Fruit fly (Drosophila melanogaster): ENCODE data around the gene CG12746.
A peak's percentile ranks its signal among the peaks of the same experiment; 100 is the strongest.

CG12746 gene

dm6 chr3R:5588573-5588972 lies 23.9 kb downstream of the CG12746 start, which contains the start of gene PolZ2:
Gene PolZ2 (plus strand): TSS chr3R:5588873.
- no peak for TF ChIP-seq CG9876 (GFP tag; optimal IDR thresholded peaks at IDR 0.05)
- TF ChIP-seq CG16813 (GFP tag; IDR thresholded peaks at IDR 0.05; ENCODE audit: partially characterized antibody), result no peak
- peak; percentile 10 for TF ChIP-seq Dp (GFP tag; optimal IDR thresholded peaks at IDR 0.05)
- peak; percentile 28 for TF ChIP-seq wek (GFP tag; optimal IDR thresholded peaks at IDR 0.05)
- no peak for TF ChIP-seq Gug (GFP tag; IDR thresholded peaks at IDR 0.05)
- peak; percentile 36; the same call in 1 of the 2 replicates for TF ChIP-seq Scr (GFP tag; IDR thresholded peaks at IDR 0.05; ENCODE audit: partially characterized antibody)
- peak; percentile 24 for TF ChIP-seq CG14710 (tag; optimal IDR thresholded peaks at IDR 0.05)
- peak; percentile 25 for TF ChIP-seq CG30020 (tag; optimal IDR thresholded peaks at IDR 0.05)
- peak; percentile 40 for TF ChIP-seq CG17802 (tag; optimal IDR thresholded peaks at IDR 0.05)
- no peak for TF ChIP-seq Atf3 (GFP tag; optimal IDR thresholded peaks at IDR 0.05)
- TF ChIP-seq H15 (GFP tag; IDR thresholded peaks at IDR 0.05), result no peak

dm6 chr3R:5591398-5591853 lies 26.8 kb downstream of the CG12746 start, which contains the start of the genes noi and Vha26:
Gene noi (minus strand): TSS chr3R:5591459.
Gene Vha26 (plus strand): TSS chr3R:5591763.
- TF ChIP-seq jumu (GFP tag; optimal IDR thresholded peaks at IDR 0.05), result peak; percentile 6
- TF ChIP-seq mam (GFP tag; optimal IDR thresholded peaks at IDR 0.05), result peak; percentile 65
- TF ChIP-seq dpn (GFP tag; optimal IDR thresholded peaks at IDR 0.05), result peak; percentile 16 to 21
- TF ChIP-seq Six4 (GFP tag; optimal IDR thresholded peaks at IDR 0.05), result no peak
- TF ChIP-seq CG10654 (GFP tag; optimal IDR thresholded peaks at IDR 0.05), result peak; percentile 33
- peak; percentile 59 for TF ChIP-seq onecut (GFP tag; IDR thresholded peaks at IDR 0.05)
- no peak for TF ChIP-seq CG4820 (GFP tag; optimal IDR thresholded peaks at IDR 0.05)
- peak; percentile 34; the same call in 1 of the 2 replicates for TF ChIP-seq CG6689 (GFP tag; IDR thresholded peaks at IDR 0.05)
- TF ChIP-seq GATAe (GFP tag; conservative IDR thresholded peaks at IDR 0.05), result no peak
- TF ChIP-seq CG30020 (tag; optimal IDR thresholded peaks at IDR 0.05), result peak; percentile 97
- TF ChIP-seq Dek (tag; optimal IDR thresholded peaks at IDR 0.05), result no peak
- no peak for TF ChIP-seq CG17568 (GFP tag; optimal IDR thresholded peaks at IDR 0.05)
- TF ChIP-seq dimm (GFP tag; IDR thresholded peaks at IDR 0.05), result no peak
- TF ChIP-seq CG9932 (GFP tag; IDR thresholded peaks at IDR 0.05), result peak; percentile 61; the same call in 1 of the 2 replicates
- TF ChIP-seq CG8765 (GFP tag; IDR thresholded peaks at IDR 0.05), result 0 out of 2 replicates have a peak, but pooled peaks have one; percentile 25
- peak; percentile 22 for TF ChIP-seq CG3281 (GFP tag; optimal IDR thresholded peaks at IDR 0.05)
- no peak for TF ChIP-seq CG4404 (GFP tag; IDR thresholded peaks at IDR 0.05)
- no peak for TF ChIP-seq HLHmδ (GFP tag; optimal IDR thresholded peaks at IDR 0.05)
- TF ChIP-seq CG7928 (GFP tag; optimal IDR thresholded peaks at IDR 0.05), result peak; percentile 96
- 0 out of 3 replicates have a peak, but pooled peaks have one; percentile 35 for TF ChIP-seq dysf (GFP tag; IDR thresholded peaks at IDR 0.05)
- peak in 1 of 2 experiments; percentile 54 for TF ChIP-seq Hr78 (GFP tag; optimal IDR thresholded peaks at IDR 0.05)
- TF ChIP-seq CG9876 (GFP tag; optimal IDR thresholded peaks at IDR 0.05), result no peak
- TF ChIP-seq Asciz (GFP tag; optimal IDR thresholded peaks at IDR 0.05), result no peak
- peak; percentile 38 for TF ChIP-seq Xbp1 (GFP tag; optimal IDR thresholded peaks at IDR 0.05)
- peak; percentile 72 for TF ChIP-seq CG12391 (tag; optimal IDR thresholded peaks at IDR 0.05)
- no peak for TF ChIP-seq CG9437 (GFP tag; optimal IDR thresholded peaks at IDR 0.05)
- TF ChIP-seq Deaf1 (tag; optimal IDR thresholded peaks at IDR 0.05), result peak; percentile 19
- no peak for TF ChIP-seq CG7556 (GFP tag; optimal IDR thresholded peaks at IDR 0.05)
- TF ChIP-seq CG32767 (GFP tag; IDR thresholded peaks at IDR 0.05), result peak; percentile 40; the same call in 1 of the 2 replicates
- peak; percentile 31 for TF ChIP-seq Mes4 (GFP tag; optimal IDR thresholded peaks at IDR 0.05)
- TF ChIP-seq E2f2 (GFP tag; IDR thresholded peaks at IDR 0.05), result peak; percentile 41; the same call in 1 of the 2 replicates
- peak; percentile 69 for TF ChIP-seq HLH4C (GFP tag; IDR thresholded peaks at IDR 0.05; ENCODE audit: partially characterized antibody)
- peak; percentile 46; the same call in 2 of the 3 replicates for TF ChIP-seq Doc3 (GFP tag; IDR thresholded peaks at IDR 0.05; ENCODE audit: partially characterized antibody)
- TF ChIP-seq Fer2 (tag; optimal IDR thresholded peaks at IDR 0.05), result peak; percentile 8
- no peak for TF ChIP-seq NFAT (GFP tag; IDR thresholded peaks at IDR 0.05)
- peak; percentile 38 for TF ChIP-seq Hsf (GFP tag; optimal IDR thresholded peaks at IDR 0.05)
- peak; percentile 73 for TF ChIP-seq CG15514 (GFP tag; optimal IDR thresholded peaks at IDR 0.05)
- peak; percentile 93 for TF ChIP-seq Ets65A (GFP tag)
- TF ChIP-seq gfzf (GFP tag; optimal IDR thresholded peaks at IDR 0.05), result peak; percentile 68

All from whole organism, embryonic.